Worm (Caenorhabditis elegans) whole organism, L4 larva: ENCODE data around the gene irld-22.

Experiments
- F49E8.2 ChIP-seq: sonication (generic microtip); optimal IDR thresholded peaks from 2 replicates; lab custom pipeline; 2016; ENCODE audit warnings: missing compliant biosample characterization, mild to moderate bottlenecking, missing genetic modification characterization, borderline replicate concordance
- Y48G9A.11 ChIP-seq: fragments of 200-800 bp; sonication (Bioruptor generic); IDR thresholded peaks from 2 replicates; pipeline ENCODE4 v1.3.6; 2022; ENCODE audit warnings: missing genetic modification reagents, missing genetic modification characterization, missing compliant biosample characterization
- ZK337.2 ChIP-seq: fragments of 200-800 bp; sonication (Bioruptor generic); IDR thresholded peaks from 2 replicates; pipeline ENCODE4 v1.3.6; 2022; ENCODE audit warnings: missing genetic modification reagents, missing genetic modification characterization, missing compliant biosample characterization
- ZK546.5 ChIP-seq, 2 experiments: sonication (generic microtip); optimal IDR thresholded peaks; 2 replicates each; lab custom pipeline; 2017; ENCODE audit warnings: missing biosample characterization in 2 of 2, missing genetic modification characterization in 2 of 2
- aha-1 ChIP-seq: fragments of 150-350 bp; peaks from one replicate; lab custom pipeline; 2014; ENCODE audit warnings: missing biosample characterization, missing genetic modification characterization
- ceh-28 ChIP-seq: fragments of 150-350 bp; optimal IDR thresholded peaks from 2 replicates; lab custom pipeline; 2014; ENCODE audit warnings: missing biosample characterization, missing genetic modification reagents, missing genetic modification characterization
- ceh-32 ChIP-seq: sonication (generic microtip); optimal IDR thresholded peaks from 2 replicates; lab custom pipeline; 2016; ENCODE audit warnings: mild to moderate bottlenecking, missing genetic modification characterization, missing compliant biosample characterization; ENCODE audit not compliant: poor library complexity
- ceh-44 ChIP-seq: fragments of 200-800 bp; sonication (Bioruptor generic); IDR thresholded peaks from 2 replicates; pipeline ENCODE4 v1.3.6; 2022; ENCODE audit warnings: missing genetic modification reagents, missing genetic modification characterization, missing compliant biosample characterization
- ctbp-1 ChIP-seq: fragments of 200-800 bp; sonication (Bioruptor generic); IDR thresholded peaks from 2 replicates; pipeline ENCODE4 v1.3.6; 2022; ENCODE audit warnings: missing genetic modification reagents, missing genetic modification characterization, missing compliant biosample characterization
- daf-19 ChIP-seq: fragments of 200-800 bp; sonication (Bioruptor generic); conservative IDR thresholded peaks from 2 replicates; pipeline ENCODE4 v1.3.6; 2022; ENCODE audit warnings: missing genetic modification characterization, missing compliant biosample characterization
- dmd-6 ChIP-seq: fragments of 200-800 bp; sonication (Bioruptor generic); IDR thresholded peaks from 2 replicates; pipeline ENCODE4 v1.3.6; 2022; ENCODE audit warnings: missing genetic modification reagents, missing genetic modification characterization, missing compliant biosample characterization
- dmd-8 ChIP-seq: fragments of 200-800 bp; sonication (Bioruptor generic); IDR thresholded peaks from 2 replicates; pipeline ENCODE4 v1.3.6; 2022; ENCODE audit warnings: missing genetic modification characterization, missing compliant biosample characterization
- dmd-9 ChIP-seq: fragments of 200-800 bp; sonication (Bioruptor generic); IDR thresholded peaks from 2 replicates; pipeline ENCODE4 v1.3.6; 2022; ENCODE audit warnings: missing genetic modification reagents, missing genetic modification characterization, missing compliant biosample characterization
- egl-27 ChIP-seq: sonication (generic microtip); optimal IDR thresholded peaks from 3 replicates; lab custom pipeline; 2017; ENCODE audit warnings: missing biosample characterization, missing genetic modification reagents, missing genetic modification characterization
- egl-43 ChIP-seq: fragments of 200-800 bp; sonication (Bioruptor generic); IDR thresholded peaks from 2 replicates; pipeline ENCODE4 v1.3.6; 2022; ENCODE audit warnings: missing genetic modification reagents, missing genetic modification characterization, missing compliant biosample characterization
- fos-1 ChIP-seq: fragments of 150-350 bp; optimal IDR thresholded peaks from 2 replicates; lab custom pipeline; 2014; ENCODE audit warnings: missing biosample characterization, missing genetic modification characterization
- hlh-11 ChIP-seq: fragments of 200-800 bp; sonication (Bioruptor generic); optimal IDR thresholded peaks from 2 replicates; lab custom pipeline; 2018; ENCODE audit warnings: mild to moderate bottlenecking, missing genetic modification characterization, missing compliant biosample characterization
- jun-1 ChIP-seq: fragments of 150-350 bp; optimal IDR thresholded peaks from 2 replicates; lab custom pipeline; 2014; ENCODE audit warnings: missing biosample characterization, missing genetic modification reagents, missing genetic modification characterization
- lin-38 ChIP-seq: fragments of 200-800 bp; sonication (Bioruptor generic); IDR thresholded peaks from 2 replicates; pipeline ENCODE4 v1.3.6; 2022; ENCODE audit warnings: missing genetic modification reagents, missing genetic modification characterization, missing compliant biosample characterization
- madf-5 ChIP-seq, 2 experiments: fragments of 200-800 bp; sonication (Bioruptor generic); IDR thresholded peaks; 2 replicates each; pipeline ENCODE4 v1.3.6; 2022; ENCODE audit warnings: missing compliant biosample characterization in 2 of 2, missing genetic modification characterization in 2 of 2
- madf-9 ChIP-seq: fragments of 200-800 bp; sonication (Bioruptor generic); conservative IDR thresholded peaks from 2 replicates; pipeline ENCODE4 v1.3.6; 2022; ENCODE audit warnings: missing genetic modification reagents, missing genetic modification characterization, missing compliant biosample characterization
- mdl-1 ChIP-seq, 2 experiments: fragments of 150-350 bp in 1 of 2; sonication (generic microtip) in 1 of 2; optimal IDR thresholded peaks; 2 replicates each; lab custom pipeline; 2014 to 2017; ENCODE audit warnings: missing biosample characterization in 2 of 2, missing genetic modification characterization in 2 of 2
- mep-1 ChIP-seq: fragments of 150-350 bp; sonication (generic microtip); optimal IDR thresholded peaks from 3 replicates; lab custom pipeline; 2014; ENCODE audit warnings: missing biosample characterization, missing genetic modification characterization
- mes-2 ChIP-seq: sonication (generic microtip); optimal IDR thresholded peaks from 2 replicates; lab custom pipeline; 2016; ENCODE audit warnings: missing genotype, mild to moderate bottlenecking, missing genetic modification characterization, missing compliant biosample characterization; ENCODE audit not compliant: poor library complexity, severe bottlenecking
- mxl-2 ChIP-seq: fragments of 200-800 bp; sonication (Bioruptor generic); conservative IDR thresholded peaks from 2 replicates; pipeline ENCODE4 v1.3.6; 2022; ENCODE audit warnings: missing genetic modification reagents, missing genetic modification characterization, missing compliant biosample characterization
- nhr-11 ChIP-seq: fragments of 150-350 bp; optimal IDR thresholded peaks from 2 replicates; lab custom pipeline; 2014; ENCODE audit warnings: missing biosample characterization, missing genetic modification characterization
- nhr-237 ChIP-seq: sonication (generic microtip); optimal IDR thresholded peaks from 2 replicates; lab custom pipeline; 2017; ENCODE audit warnings: missing biosample characterization, missing genetic modification characterization
- nhr-25 ChIP-seq: sonication (generic microtip); optimal IDR thresholded peaks from 2 replicates; lab custom pipeline; 2017; ENCODE audit warnings: missing genetic modification characterization, mild to moderate bottlenecking, missing compliant biosample characterization, antibody characterized with exemption, moderate library complexity, borderline replicate concordance; ENCODE audit not compliant: insufficient read depth
- nhr-28 ChIP-seq: fragments of 150-350 bp; optimal IDR thresholded peaks from 2 replicates; lab custom pipeline; 2014; ENCODE audit warnings: missing biosample characterization, missing genetic modification characterization
- nhr-6 ChIP-seq: fragments of 150-350 bp; optimal IDR thresholded peaks from 2 replicates; lab custom pipeline; 2014; ENCODE audit warnings: missing biosample characterization, missing genetic modification characterization
- pqm-1 ChIP-seq: sonication (generic microtip); optimal IDR thresholded peaks from 2 replicates; lab custom pipeline; 2017; ENCODE audit warnings: missing biosample characterization, missing genetic modification characterization
- rbr-2 ChIP-seq: sonication (generic microtip); optimal IDR thresholded peaks from 2 replicates; lab custom pipeline; 2016; ENCODE audit warnings: missing genotype, missing genetic modification characterization, missing compliant biosample characterization
- saeg-2 ChIP-seq: fragments of 200-800 bp; sonication (Bioruptor generic); IDR thresholded peaks from 2 replicates; pipeline ENCODE4 v1.3.6; 2022; ENCODE audit warnings: missing genetic modification reagents, missing genetic modification characterization, missing compliant biosample characterization
- set-16 ChIP-seq: fragments of 200-800 bp; sonication (Bioruptor generic); IDR thresholded peaks from 2 replicates; pipeline ENCODE4 v1.3.6; 2022; ENCODE audit warnings: missing genetic modification reagents, missing genetic modification characterization, missing compliant biosample characterization
- spr-1 ChIP-seq: sonication (generic microtip); optimal IDR thresholded peaks from 2 replicates; lab custom pipeline; 2016; ENCODE audit warnings: mild to moderate bottlenecking, missing genetic modification characterization, missing compliant biosample characterization
- zfp-3 ChIP-seq: fragments of 200-800 bp; sonication (Bioruptor generic); conservative IDR thresholded peaks from 2 replicates; pipeline ENCODE4 v1.3.6; 2022; ENCODE audit warnings: missing genetic modification reagents, missing genetic modification characterization, missing compliant biosample characterization
- ztf-7 ChIP-seq: fragments of 150-350 bp; optimal IDR thresholded peaks from 2 replicates; lab custom pipeline; 2014; ENCODE audit warnings: missing biosample characterization, missing genetic modification characterization

irld-22 gene

ce11 chrV:3935892-3936478 is 36.0 kb upstream of the irld-22 start, which contains the start of gene cyp-35A5:
Gene cyp-35A5, plus strand, starts transcription at chrV:3936326.
- no peak for TF ChIP-seq mep-1 (tag; lab: Kevin White, UChicago)
- TF ChIP-seq pqm-1 (tag; lab: Kevin White, UChicago), result peak; percentile 7
- TF ChIP-seq dmd-6 (GFP tag; lab: Robert Waterston, UW), result 0 out of 2 replicates have a peak, but pooled peaks have one; percentile 34
- TF ChIP-seq nhr-28 (tag; lab: Kevin White, UChicago), result peak; percentile 86

- TF ChIP-seq ceh-28 (tag; lab: Kevin White, UChicago) (no peak), spr-1 (tag; lab: Kevin White, UChicago) (no peak), daf-19 (GFP tag; lab: Robert Waterston, UW) (no peak), dmd-9 (GFP tag; lab: Robert Waterston, UW) (no peak), ZK337.2 (GFP tag; lab: Robert Waterston, UW) (no peak), aha-1 (tag; lab: Kevin White, UChicago) (no peak), dmd-8 (no peak), saeg-2 (GFP tag; lab: Robert Waterston, UW) (no peak)
Observed at ce11 chrV:3931326-3931725, 31.3 kb upstream of the irld-22 start, which contains the start of gene srx-63. Gene srx-63, plus strand, starts transcription at chrV:3931626.

- no peak for TF ChIP-seq ceh-44 (GFP tag; lab: Robert Waterston, UW)
- TF ChIP-seq nhr-6 (tag; lab: Kevin White, UChicago), result no peak
- no peak for TF ChIP-seq fos-1 (tag; lab: Kevin White, UChicago)
- TF ChIP-seq dmd-6 (GFP tag; lab: Robert Waterston, UW), result no peak
- no peak for TF ChIP-seq dmd-8
- no peak for TF ChIP-seq lin-38 (GFP tag; lab: Robert Waterston, UW)
- no peak for TF ChIP-seq nhr-11
- TF ChIP-seq madf-9 (GFP tag; lab: Robert Waterston, UW), result no peak
- TF ChIP-seq ztf-7 (tag; lab: Kevin White, UChicago), result no peak
- no peak for TF ChIP-seq rbr-2 (tag; lab: Kevin White, UChicago)
- TF ChIP-seq nhr-25 (tag; lab: Kevin White, UChicago), result no peak
- TF ChIP-seq ctbp-1, result no peak
- no peak for TF ChIP-seq set-16
- no peak for TF ChIP-seq mdl-1 (tag; optimal IDR thresholded peaks at IDR 0.05; lab: Kevin White, UChicago)
- TF ChIP-seq Y48G9A.11 (GFP tag; lab: Robert Waterston, UW), result no peak
- no peak for TF ChIP-seq mxl-2 (GFP tag; lab: Robert Waterston, UW)
- no peak for TF ChIP-seq mes-2 (tag; lab: Kevin White, UChicago)
- TF ChIP-seq egl-43, result no peak
- TF ChIP-seq F49E8.2 (tag; lab: Kevin White, UChicago), result no peak
- no peak for TF ChIP-seq zfp-3 (GFP tag; lab: Robert Waterston, UW)
Observed at ce11 chrV:3929099-3929498, 29.1 kb upstream of the irld-22 start, which contains the start of gene srx-64. Gene srx-64, plus strand, starts transcription at chrV:3929399.

- no peak for TF ChIP-seq pqm-1 (tag; lab: Kevin White, UChicago)
- no peak for TF ChIP-seq nhr-237
- TF ChIP-seq set-16, result peak; percentile 92
- TF ChIP-seq ZK546.5 (tag; optimal IDR thresholded peaks at IDR 0.05; lab: Kevin White, UChicago), result no peak
- 0 out of 4 replicates have a peak, but pooled peaks of 1 of the 2 experiments have one; percentile 8 for TF ChIP-seq madf-5 (GFP tag; IDR thresholded peaks at IDR 0.05; lab: Robert Waterston, UW)
- TF ChIP-seq hlh-11 (tag; lab: Kevin White, UChicago), result no peak
- no peak for TF ChIP-seq ceh-32 (tag; lab: Kevin White, UChicago)
- no peak for TF ChIP-seq jun-1 (tag; lab: Kevin White, UChicago)
- TF ChIP-seq egl-27 (tag; lab: Kevin White, UChicago), result no peak
Observed at ce11 chrV:3927522-3927921, 27.5 kb upstream of the irld-22 start.
